Fruit fly (Drosophila melanogaster) whole organism, embryonic: ENCODE measurements around the gene Erk7.

Source experiments
- Bdp1 ChIP-seq: fragments of 200-800 bp; sonication (Bioruptor generic); optimal IDR thresholded peaks from 3 replicates; lab custom pipeline; 2016; ENCODE audit warnings: missing biosample characterization, missing genetic modification characterization
- CG12155 ChIP-seq: fragments of 200-800 bp; sonication (Bioruptor generic); optimal IDR thresholded peaks from 3 replicates; lab custom pipeline; 2016; ENCODE audit warnings: missing biosample characterization, missing genetic modification characterization
- CG13424 ChIP-seq: fragments of 200-800 bp; sonication (Bioruptor generic); optimal IDR thresholded peaks from 2 replicates; lab custom pipeline; 2019; ENCODE audit warnings: missing biosample characterization, mild to moderate bottlenecking, missing genetic modification characterization, moderate library complexity
- CG13775 ChIP-seq: fragments of 200-800 bp; sonication (Bioruptor generic); optimal IDR thresholded peaks from 3 replicates; lab custom pipeline; 2017; ENCODE audit warnings: missing biosample characterization, mild to moderate bottlenecking, missing genetic modification characterization
- CG14710 ChIP-seq: fragments of 200-800 bp; sonication (Bioruptor generic); optimal IDR thresholded peaks from 3 replicates; lab custom pipeline; 2019; ENCODE audit warnings: missing biosample characterization, mild to moderate bottlenecking, missing genetic modification characterization, moderate library complexity
- CG1603 ChIP-seq: fragments of 200-800 bp; sonication (Bioruptor generic); optimal IDR thresholded peaks from 2 replicates; lab custom pipeline; 2019; ENCODE audit warnings: missing biosample characterization, mild to moderate bottlenecking, missing genetic modification characterization, moderate library complexity
- CG17359 ChIP-seq: fragments of 200-800 bp; sonication (Bioruptor generic); optimal IDR thresholded peaks from 3 replicates; lab custom pipeline; 2018; ENCODE audit warnings: missing biosample characterization, mild to moderate bottlenecking, missing genetic modification characterization, moderate library complexity
- CG17829 ChIP-seq: fragments of 200-800 bp; optimal IDR thresholded peaks from 2 replicates; lab custom pipeline; 2019; ENCODE audit warnings: missing biosample characterization, mild to moderate bottlenecking, missing genetic modification characterization, moderate library complexity
- CG18262 ChIP-seq: fragments of 200-800 bp; optimal IDR thresholded peaks from 3 replicates; lab custom pipeline; 2019; ENCODE audit warnings: missing biosample characterization, mild to moderate bottlenecking, missing genetic modification characterization, moderate library complexity
- CG2116 ChIP-seq: fragments of 200-800 bp; sonication (Bioruptor generic); optimal IDR thresholded peaks from 3 replicates; lab custom pipeline; 2018; ENCODE audit warnings: missing biosample characterization, mild to moderate bottlenecking, missing genetic modification characterization
- CG2889 ChIP-seq: fragments of 200-800 bp; sonication (Bioruptor generic); IDR thresholded peaks from 3 replicates; pipeline ENCODE4 v1.3.6; 2022; ENCODE audit warnings: missing biosample characterization, missing genetic modification characterization
- CG4424 ChIP-seq: fragments of 200-800 bp; sonication (Bioruptor generic); optimal IDR thresholded peaks from 3 replicates; lab custom pipeline; 2016; ENCODE audit warnings: missing biosample characterization, missing genetic modification characterization
- CG7556 ChIP-seq: fragments of 200-800 bp; sonication (Bioruptor generic); optimal IDR thresholded peaks from 2 replicates; lab custom pipeline; 2017; ENCODE audit warnings: missing biosample characterization, mild to moderate bottlenecking, missing genetic modification characterization
- CG7839 ChIP-seq: fragments of 200-800 bp; sonication (Bioruptor generic); optimal IDR thresholded peaks from 3 replicates; lab custom pipeline; 2018; ENCODE audit warnings: missing biosample characterization, mild to moderate bottlenecking, missing genetic modification characterization, moderate library complexity
- CG8388 ChIP-seq: fragments of 200-800 bp; sonication (Bioruptor generic); optimal IDR thresholded peaks from 2 replicates; lab custom pipeline; 2019; ENCODE audit warnings: missing biosample characterization, mild to moderate bottlenecking, missing genetic modification characterization, moderate library complexity
- CG9609 ChIP-seq: fragments of 200-800 bp; sonication (Bioruptor generic); optimal IDR thresholded peaks from 3 replicates; lab custom pipeline; 2016; ENCODE audit warnings: missing biosample characterization, missing genetic modification characterization
- CG9727 ChIP-seq: fragments of 200-800 bp; sonication (Bioruptor generic); optimal IDR thresholded peaks from 3 replicates; lab custom pipeline; 2017; ENCODE audit warnings: missing biosample characterization, mild to moderate bottlenecking, missing genetic modification characterization
- D19A ChIP-seq: fragments of 200-800 bp; optimal IDR thresholded peaks from 3 replicates; lab custom pipeline; 2019; ENCODE audit warnings: missing biosample characterization, mild to moderate bottlenecking, missing genetic modification characterization, moderate library complexity
- Drgx ChIP-seq: fragments of 200-800 bp; sonication (Bioruptor generic); IDR thresholded peaks from 2 replicates; pipeline ENCODE4 v1.3.6; 2022; ENCODE audit warnings: missing biosample characterization, missing genetic modification characterization
- Hr3 ChIP-seq: fragments of 200-800 bp; sonication (Bioruptor generic); optimal IDR thresholded peaks from 3 replicates; lab custom pipeline; 2016; ENCODE audit warnings: missing biosample characterization, missing genetic modification characterization
- Hsf ChIP-seq: fragments of 200-800 bp; sonication (Bioruptor generic); optimal IDR thresholded peaks from 3 replicates; lab custom pipeline; 2016; ENCODE audit warnings: missing biosample characterization, missing genetic modification characterization
- Poxn ChIP-seq: fragments of 200-800 bp; sonication (Bioruptor generic); IDR thresholded peaks from 2 replicates; pipeline ENCODE4 v1.3.6; 2022; ENCODE audit warnings: missing biosample characterization, missing genetic modification characterization
- Ptx1 ChIP-seq: fragments of 200-800 bp; sonication (Bioruptor generic); IDR thresholded peaks from 2 replicates; pipeline ENCODE4 v1.3.6; 2022; ENCODE audit warnings: missing biosample characterization, missing genetic modification characterization
- Sox102F ChIP-seq: fragments of 200-800 bp; sonication (Bioruptor generic); optimal IDR thresholded peaks from 2 replicates; lab custom pipeline; 2018; ENCODE audit warnings: missing biosample characterization, mild to moderate bottlenecking, missing genetic modification characterization, moderate library complexity
- ara ChIP-seq: fragments of 200-800 bp; sonication (Bioruptor generic); IDR thresholded peaks from 2 replicates; pipeline ENCODE4 v1.3.6; 2022; ENCODE audit warnings: missing biosample characterization, missing genetic modification characterization
- bab2 ChIP-seq: fragments of 200-800 bp; sonication (Bioruptor generic); optimal IDR thresholded peaks from 2 replicates; lab custom pipeline; 2016; ENCODE audit warnings: missing biosample characterization, missing genetic modification characterization
- btn ChIP-seq: fragments of 200-800 bp; sonication (Bioruptor generic); optimal IDR thresholded peaks from 2 replicates; lab custom pipeline; 2016; ENCODE audit warnings: missing biosample characterization, missing genetic modification characterization
- cg ChIP-seq: fragments of 200-800 bp; sonication (Bioruptor generic); optimal IDR thresholded peaks from 3 replicates; lab custom pipeline; 2019; ENCODE audit warnings: missing biosample characterization, mild to moderate bottlenecking, missing genetic modification characterization, moderate library complexity
- chn ChIP-seq: fragments of 200-800 bp; sonication (Bioruptor generic); optimal IDR thresholded peaks from 2 replicates; lab custom pipeline; 2016; ENCODE audit warnings: missing biosample characterization, missing genetic modification characterization
- dmrt11E ChIP-seq: fragments of 200-800 bp; sonication (Bioruptor generic); optimal IDR thresholded peaks from 3 replicates; lab custom pipeline; 2018; ENCODE audit warnings: missing biosample characterization, mild to moderate bottlenecking, missing genetic modification characterization, moderate library complexity
- esg ChIP-seq: fragments of 200-800 bp; sonication (Bioruptor generic); conservative IDR thresholded peaks from 2 replicates; pipeline ENCODE4 v1.3.6; 2022; ENCODE audit warnings: missing biosample characterization, missing genetic modification characterization
- fd102C ChIP-seq: fragments of 200-800 bp; sonication (Bioruptor generic); optimal IDR thresholded peaks from 2 replicates; lab custom pipeline; 2018; ENCODE audit warnings: missing biosample characterization, mild to moderate bottlenecking, missing genetic modification characterization, moderate library complexity
- fd96Cb ChIP-seq: fragments of 200-800 bp; sonication (Bioruptor generic); optimal IDR thresholded peaks from 2 replicates; lab custom pipeline; 2018; ENCODE audit warnings: missing biosample characterization, mild to moderate bottlenecking, missing genetic modification characterization, moderate library complexity
- gem ChIP-seq: fragments of 200-800 bp; sonication (Bioruptor generic); optimal IDR thresholded peaks from 2 replicates; lab custom pipeline; 2019; ENCODE audit warnings: missing biosample characterization, mild to moderate bottlenecking, missing genetic modification characterization, moderate library complexity
- grau ChIP-seq: fragments of 200-800 bp; optimal IDR thresholded peaks from 3 replicates; lab custom pipeline; 2019; ENCODE audit warnings: missing biosample characterization, mild to moderate bottlenecking, missing genetic modification characterization, moderate library complexity
- hb ChIP-seq: fragments of 200-800 bp; sonication (Bioruptor generic); IDR thresholded peaks from 3 replicates; pipeline ENCODE4 v1.3.6; 2022; ENCODE audit warnings: missing biosample characterization, missing genetic modification characterization; ENCODE audit not compliant: partially characterized antibody
- hkb ChIP-seq, 2 experiments: fragments of 200-800 bp in 1 of 2; fragments of >200 bp in 1 of 2; sonication (Bioruptor generic) in 1 of 2; IDR thresholded peaks in 1 of 2; optimal IDR thresholded peaks in 1 of 2; 2 replicates each; pipeline versions ENCODE4 v1.3.6 to Lab custom; 2017 to 2022; ENCODE audit warnings: missing biosample characterization in 1 of 2, missing genetic modification characterization in 1 of 2
- lmd ChIP-seq: fragments of 200-800 bp; sonication (Bioruptor generic); IDR thresholded peaks from 2 replicates; pipeline ENCODE4 v1.3.6; 2022; ENCODE audit warnings: missing biosample characterization, missing genetic modification characterization
- lola ChIP-seq, 3 experiments: fragments of >200 bp in 2 of 3; fragments of 200-800 bp in 1 of 3; sonication (Bioruptor generic) in 1 of 3; optimal IDR thresholded peaks; 2 replicates each; lab custom pipeline; 2017 to 2019; ENCODE audit warnings: missing biosample characterization in 3 of 3, missing genetic modification characterization in 3 of 3, mild to moderate bottlenecking in 1 of 3, moderate library complexity in 1 of 3
- mirr ChIP-seq: fragments of 200-800 bp; sonication (Bioruptor generic); optimal IDR thresholded peaks from 3 replicates; lab custom pipeline; 2018; ENCODE audit warnings: missing biosample characterization, mild to moderate bottlenecking, missing genetic modification characterization
- nmo ChIP-seq: fragments of 200-800 bp; sonication (Bioruptor generic); optimal IDR thresholded peaks from 2 replicates; lab custom pipeline; 2018; ENCODE audit warnings: missing biosample characterization, mild to moderate bottlenecking, missing genetic modification characterization, moderate library complexity
- phol ChIP-seq: fragments of 200-800 bp; sonication (Bioruptor generic); optimal IDR thresholded peaks from 3 replicates; lab custom pipeline; 2018; ENCODE audit warnings: missing biosample characterization, mild to moderate bottlenecking, missing genetic modification characterization, moderate library complexity
- prd ChIP-seq, 3 experiments: fragments of >200 bp in 2 of 3; fragments of 200-800 bp in 1 of 3; sonication (Bioruptor generic) in 1 of 3; optimal IDR thresholded peaks in 2 of 3; IDR thresholded peaks in 1 of 3; 2 replicates in 2 of 3; 3 replicates in 1 of 3; pipeline versions ENCODE4 v1.3.6 to Lab custom; 2017 to 2022; ENCODE audit warnings: missing biosample characterization in 1 of 3, missing genetic modification characterization in 1 of 3
- ranshi ChIP-seq: fragments of 200-800 bp; sonication (Bioruptor generic); IDR thresholded peaks from 2 replicates; pipeline ENCODE4 v1.3.6; 2022; ENCODE audit warnings: missing biosample characterization, missing genetic modification characterization
- row ChIP-seq: fragments of 200-800 bp; sonication (Bioruptor generic); IDR thresholded peaks from 3 replicates; pipeline ENCODE4 v1.3.6; 2022; ENCODE audit warnings: missing biosample characterization, missing genetic modification characterization
- sens ChIP-seq: fragments of 200-800 bp; sonication (Bioruptor generic); peaks from one replicate; lab custom pipeline; 2016; ENCODE audit warnings: missing biosample characterization, missing genetic modification characterization
- tin ChIP-seq: fragments of 200-800 bp; sonication (Bioruptor generic); optimal IDR thresholded peaks from 3 replicates; lab custom pipeline; 2016; ENCODE audit warnings: missing biosample characterization, missing genetic modification characterization
- unpg ChIP-seq: fragments of 200-800 bp; sonication (Bioruptor generic); optimal IDR thresholded peaks from 3 replicates; lab custom pipeline; 2018; ENCODE audit warnings: missing biosample characterization, mild to moderate bottlenecking, missing genetic modification characterization, moderate library complexity
- zf30C ChIP-seq: fragments of 200-800 bp; sonication (Bioruptor generic); optimal IDR thresholded peaks from 3 replicates; lab custom pipeline; 2018; ENCODE audit warnings: missing biosample characterization, mild to moderate bottlenecking, missing genetic modification characterization

Gene Erk7

dm6 chrX:9248040-9248439 is 19.5 kb downstream of the Erk7 start (continued):
- TF ChIP-seq tin (GFP tag; lab: Kevin White, UChicago) (peak; percentile 21), CG13424 (tag; lab: Kevin White, UChicago) (peak; percentile 14), CG13775 (GFP tag; lab: Kevin White, UChicago) (peak; percentile 22), CG18262 (tag; lab: Kevin White, UChicago) (peak; percentile 28), Ptx1 (0 out of 2 replicates have a peak, but pooled peaks have one; percentile 25), lmd (GFP tag; lab: Robert Waterston, UW) (peak; percentile 15; the same call in 1 of the 2 replicates), CG7839 (peak; percentile 24), phol (tag; lab: Kevin White, UChicago) (peak; percentile 40), CG9609 (GFP tag; lab: Kevin White, UChicago) (no peak), prd (optimal IDR thresholded peaks at IDR 0.05; lab: Kevin White, UChicago) (no peak), prd (GFP tag; IDR thresholded peaks at IDR 0.05; lab: Robert Waterston, UW) (peak; percentile 53; the same call in 2 of the 3 replicates), cg (GFP tag; lab: Kevin White, UChicago) (peak; percentile 61), esg (GFP tag; lab: Robert Waterston, UW) (peak; percentile 12; the same call in 1 of the 2 replicates), CG9727 (GFP tag; lab: Kevin White, UChicago) (peak; percentile 33), fd102C (GFP tag; lab: Kevin White, UChicago) (peak; percentile 27), CG4424 (GFP tag; lab: Kevin White, UChicago) (peak; percentile 9), unpg (GFP tag; lab: Kevin White, UChicago) (peak; percentile 29), grau (peak; percentile 3), btn (no peak), CG2889 (GFP tag; lab: Robert Waterston, UW) (no peak), Sox102F (GFP tag; lab: Kevin White, UChicago) (peak; percentile 33), CG14710 (peak; percentile 7), CG7556 (GFP tag; lab: Kevin White, UChicago) (peak; percentile 3), bab2 (GFP tag; lab: Kevin White, UChicago) (no peak), CG12155 (GFP tag; lab: Kevin White, UChicago) (no peak), sens (GFP tag; lab: Kevin White, UChicago) (peak; percentile 59), CG17359 (tag; lab: Kevin White, UChicago) (peak; percentile 24), Bdp1 (GFP tag; lab: Kevin White, UChicago) (no peak), D19A (peak; percentile 8), Poxn (GFP tag; lab: Robert Waterston, UW) (no peak), zf30C (GFP tag; lab: Kevin White, UChicago) (peak; percentile 69), lola (GFP tag; optimal IDR thresholded peaks at IDR 0.05; lab: Kevin White, UChicago) (peak in 1 of 3 experiments; percentile 39), ranshi (0 out of 2 replicates have a peak, but pooled peaks have one; percentile 28), ara (peak; percentile 53; the same call in 1 of the 2 replicates), CG17829 (tag; lab: Kevin White, UChicago) (peak; percentile 38), CG8388 (peak; percentile 13), mirr (GFP tag; lab: Kevin White, UChicago) (no peak), CG1603 (tag; lab: Kevin White, UChicago) (peak; percentile 22), dmrt11E (peak; percentile 62), gem (tag; lab: Kevin White, UChicago) (peak; percentile 59), Hr3 (GFP tag; lab: Kevin White, UChicago) (peak; percentile 26), Hsf (GFP tag; lab: Kevin White, UChicago) (peak; percentile 30), hb (GFP tag; lab: Robert Waterston, UW) (no peak), fd96Cb (tag; lab: Kevin White, UChicago) (peak; percentile 17), chn (GFP tag; lab: Kevin White, UChicago) (peak; percentile 15), Drgx (GFP tag; lab: Robert Waterston, UW) (peak; percentile 39; the same call in 1 of the 2 replicates), CG2116 (GFP tag; lab: Kevin White, UChicago) (peak; percentile 7), hkb (optimal IDR thresholded peaks at IDR 0.05; lab: Kevin White, UChicago) (no peak), hkb (GFP tag; IDR thresholded peaks at IDR 0.05; lab: Robert Waterston, UW) (0 out of 2 replicates have a peak, but pooled peaks have one; percentile 28), row (GFP tag; lab: Robert Waterston, UW) (peak; percentile 50; the same call in 2 of the 3 replicates), nmo (peak; percentile 20)
